Worm (Caenorhabditis elegans) whole organism, mixed stage, embryonic: ENCODE data around the gene C04A11.2.

Source experiments
- M03D4.4 ChIP-seq: sonication (generic microtip); optimal IDR thresholded peaks from 2 replicates; lab custom pipeline; 2017; ENCODE audit warnings: mild to moderate bottlenecking, missing genetic modification characterization, missing compliant biosample characterization
- bed-3 ChIP-seq: fragments of 200-800 bp; sonication (Bioruptor generic); optimal IDR thresholded peaks from 3 replicates; lab custom pipeline; 2018; ENCODE audit warnings: mild to moderate bottlenecking, missing genetic modification characterization, moderate library complexity, missing compliant biosample characterization
- blmp-1 ChIP-seq: fragments of 150-350 bp; optimal IDR thresholded peaks from 2 replicates; lab custom pipeline; 2014; ENCODE audit warnings: missing biosample characterization, missing genetic modification characterization
- ceh-39 ChIP-seq: fragments of 150-350 bp; optimal IDR thresholded peaks from 2 replicates; lab custom pipeline; 2014; ENCODE audit warnings: missing biosample characterization, missing genetic modification characterization
- ceh-43 ChIP-seq: fragments of 200-800 bp; sonication (Bioruptor generic); optimal IDR thresholded peaks from 2 replicates; lab custom pipeline; 2018; ENCODE audit warnings: mild to moderate bottlenecking, missing genetic modification characterization, moderate library complexity, missing compliant biosample characterization
- ceh-83 ChIP-seq: fragments of 200-800 bp; sonication (Bioruptor generic); optimal IDR thresholded peaks from 2 replicates; lab custom pipeline; 2018; ENCODE audit warnings: mild to moderate bottlenecking, missing genetic modification characterization, missing compliant biosample characterization
- ces-1 ChIP-seq: fragments of 150-350 bp; optimal IDR thresholded peaks from 2 replicates; lab custom pipeline; 2014; ENCODE audit warnings: missing biosample characterization, missing genetic modification reagents, missing genetic modification characterization
- cnd-1 ChIP-seq: fragments of 200-800 bp; sonication (Bioruptor generic); optimal IDR thresholded peaks from 2 replicates; lab custom pipeline; 2018; ENCODE audit warnings: mild to moderate bottlenecking, missing genetic modification characterization, missing compliant biosample characterization
- drap-1 ChIP-seq: fragments of 200-800 bp; sonication (Bioruptor generic); optimal IDR thresholded peaks from 3 replicates; lab custom pipeline; 2018; ENCODE audit warnings: mild to moderate bottlenecking, missing genetic modification characterization, missing compliant biosample characterization
- elt-1 ChIP-seq: sonication (generic microtip); optimal IDR thresholded peaks from 2 replicates; lab custom pipeline; 2017; ENCODE audit warnings: missing genetic modification characterization, mild to moderate bottlenecking, missing compliant biosample characterization, antibody characterized with exemption, moderate library complexity, borderline replicate concordance; ENCODE audit not compliant: insufficient read depth
- elt-3 ChIP-seq: fragments of 150-350 bp; optimal IDR thresholded peaks from 2 replicates; lab custom pipeline; 2014; ENCODE audit warnings: missing biosample characterization, missing genetic modification characterization
- flh-1 ChIP-seq: fragments of 200-800 bp; sonication (Bioruptor generic); optimal IDR thresholded peaks from 2 replicates; lab custom pipeline; 2018; ENCODE audit warnings: mild to moderate bottlenecking, missing genetic modification characterization, moderate library complexity, missing compliant biosample characterization
- ham-2 ChIP-seq: fragments of 200-800 bp; sonication (Bioruptor generic); optimal IDR thresholded peaks from 2 replicates; lab custom pipeline; 2018; ENCODE audit warnings: mild to moderate bottlenecking, missing genetic modification characterization, missing compliant biosample characterization
- hlh-1 ChIP-seq: fragments of 150-350 bp; optimal IDR thresholded peaks from 2 replicates; lab custom pipeline; 2014; ENCODE audit warnings: missing biosample characterization, missing genetic modification reagents, missing genetic modification characterization
- lin-13 ChIP-seq: fragments of 150-350 bp; optimal IDR thresholded peaks from 2 replicates; lab custom pipeline; 2014; ENCODE audit warnings: missing biosample characterization, missing genetic modification characterization
- lin-32 ChIP-seq: fragments of 200-800 bp; sonication (Bioruptor generic); optimal IDR thresholded peaks from 2 replicates; lab custom pipeline; 2018; ENCODE audit warnings: mild to moderate bottlenecking, missing genetic modification characterization, missing compliant biosample characterization
- lsy-2 ChIP-seq: fragments of 150-350 bp; optimal IDR thresholded peaks from 2 replicates; lab custom pipeline; 2014; ENCODE audit warnings: missing biosample characterization, missing genetic modification characterization
- mab-5 ChIP-seq: fragments of 150-350 bp; optimal IDR thresholded peaks from 2 replicates; lab custom pipeline; 2014; ENCODE audit warnings: missing biosample characterization, missing genetic modification characterization
- mep-1 ChIP-seq: fragments of 150-350 bp; optimal IDR thresholded peaks from 2 replicates; lab custom pipeline; 2017; ENCODE audit warnings: missing biosample characterization, missing genetic modification reagents, missing genetic modification characterization, inconsistent platforms
- mls-2 ChIP-seq: sonication (generic microtip); optimal IDR thresholded peaks from 2 replicates; lab custom pipeline; 2016; ENCODE audit warnings: mild to moderate bottlenecking, missing genetic modification characterization, moderate library complexity, missing compliant biosample characterization
- nhr-12 ChIP-seq: fragments of 150-350 bp; optimal IDR thresholded peaks from 2 replicates; lab custom pipeline; 2014; ENCODE audit warnings: missing biosample characterization, missing genetic modification characterization
- nhr-2 ChIP-seq: fragments of 150-350 bp; optimal IDR thresholded peaks from 2 replicates; lab custom pipeline; 2014; ENCODE audit warnings: missing biosample characterization, missing genetic modification characterization
- nhr-237 ChIP-seq: fragments of 150-350 bp; optimal IDR thresholded peaks from 2 replicates; lab custom pipeline; 2014; ENCODE audit warnings: missing biosample characterization, missing genetic modification characterization
- nhr-28 ChIP-seq: fragments of 150-350 bp; optimal IDR thresholded peaks from 2 replicates; lab custom pipeline; 2014; ENCODE audit warnings: missing biosample characterization, missing genetic modification characterization
- nhr-76 ChIP-seq: sonication (generic microtip); optimal IDR thresholded peaks from 2 replicates; lab custom pipeline; 2017; ENCODE audit warnings: missing biosample characterization, missing genetic modification characterization
- pha-4 ChIP-seq: fragments of 150-350 bp; optimal IDR thresholded peaks from 2 replicates; lab custom pipeline; 2018; ENCODE audit warnings: missing biosample characterization, missing genetic modification reagents, missing genetic modification characterization
- sem-2 ChIP-seq: fragments of 200-800 bp; sonication (Bioruptor generic); optimal IDR thresholded peaks from 2 replicates; lab custom pipeline; 2018; ENCODE audit warnings: mild to moderate bottlenecking, missing genetic modification characterization, missing compliant biosample characterization
- snpc-4 ChIP-seq: fragments of 150-350 bp; optimal IDR thresholded peaks from 2 replicates; lab custom pipeline; 2014; ENCODE audit warnings: missing biosample characterization, missing genetic modification characterization
- sptf-1 ChIP-seq: sonication (generic microtip); optimal IDR thresholded peaks from 2 replicates; lab custom pipeline; 2017; ENCODE audit warnings: mild to moderate bottlenecking, missing genetic modification characterization, moderate library complexity, missing compliant biosample characterization
- tbx-8 ChIP-seq: fragments of 200-800 bp; sonication (Bioruptor generic); optimal IDR thresholded peaks from 2 replicates; lab custom pipeline; 2018; ENCODE audit warnings: mild to moderate bottlenecking, missing genetic modification characterization, moderate library complexity, missing compliant biosample characterization
- unc-120 ChIP-seq: sonication (generic microtip); optimal IDR thresholded peaks from 2 replicates; lab custom pipeline; 2017; ENCODE audit warnings: missing genetic modification characterization, missing compliant biosample characterization; ENCODE audit not compliant: poor library complexity, severe bottlenecking
- unc-39 ChIP-seq: fragments of 150-350 bp; optimal IDR thresholded peaks from 2 replicates; lab custom pipeline; 2014; ENCODE audit warnings: missing biosample characterization, missing genetic modification characterization
- unc-62 ChIP-seq: fragments of 150-350 bp; optimal IDR thresholded peaks from 2 replicates; lab custom pipeline; 2014; ENCODE audit warnings: missing biosample characterization, missing genetic modification reagents, missing genetic modification characterization
- zip-8 ChIP-seq: fragments of 150-350 bp; optimal IDR thresholded peaks from 2 replicates; lab custom pipeline; 2014; ENCODE audit warnings: missing biosample characterization, missing genetic modification characterization
- ztf-11 ChIP-seq: fragments of 150-350 bp; optimal IDR thresholded peaks from 2 replicates; lab custom pipeline; 2014; ENCODE audit warnings: missing biosample characterization, missing genetic modification characterization

C04A11.2 gene

ce11 chrX:13647305-13647704, 21.3 kb downstream of the C04A11.2 start, which contains the start of gene C40C9.3:
C40C9.3 (plus strand) TSS chrX:13647605.
- TF ChIP-seq snpc-4: no peak
- TF ChIP-seq M03D4.4: no peak
- no peak for TF ChIP-seq ztf-11
- no peak for TF ChIP-seq cnd-1
- no peak for TF ChIP-seq unc-39

DNA sequence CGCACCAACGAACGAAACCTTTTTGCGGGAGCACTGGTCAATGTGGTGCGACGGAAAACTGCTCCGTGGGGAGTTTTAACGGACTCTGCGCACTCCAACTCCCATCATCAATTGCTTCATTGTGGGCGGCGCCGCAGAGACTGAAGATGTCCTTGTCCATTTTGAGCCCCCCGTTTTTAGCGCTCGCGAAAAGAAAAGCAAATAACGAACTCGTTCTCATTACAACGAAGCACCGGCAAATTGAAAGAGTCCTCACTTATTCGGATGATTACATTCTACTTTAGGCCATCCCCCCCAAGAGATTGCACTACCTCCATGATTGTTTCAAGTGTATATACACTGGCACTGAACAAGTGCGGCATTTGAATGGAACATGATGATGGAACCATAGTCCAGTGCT, 21.8 kb downstream of the C04A11.2 start, which contains the start of gene acr-9:
acr-9 (minus strand) TSS at position 101 of the 400 bp plus-strand sequence.
- TF ChIP-seq sem-2 (no peak), nhr-237 (tag; lab: Kevin White, UChicago) (no peak), ceh-43 (GFP tag; lab: Kevin White, UChicago) (no peak), nhr-2 (tag; lab: Kevin White, UChicago) (no peak), unc-62 (GFP tag; lab: Kevin White, UChicago) (no peak), cnd-1 (no peak), mls-2 (tag; lab: Kevin White, UChicago) (no peak), ztf-11 (no peak), lsy-2 (tag; lab: Kevin White, UChicago) (no peak), nhr-76 (tag; lab: Kevin White, UChicago) (no peak), mep-1 (no peak), flh-1 (no peak), mab-5 (no peak), lin-32 (GFP tag; lab: Kevin White, UChicago) (no peak), zip-8 (no peak)
- TF ChIP-seq, all 35 proteins: peak for 0

ce11 chrX:13644884-13645283, 23.7 kb downstream of the C04A11.2 start:
- no peak for TF ChIP-seq tbx-8 (GFP tag; lab: Kevin White, UChicago)
- TF ChIP-seq elt-3 (tag; lab: Kevin White, UChicago): no peak
- no peak for TF ChIP-seq nhr-76 (tag; lab: Kevin White, UChicago)
- no peak for TF ChIP-seq nhr-12 (tag; lab: Kevin White, UChicago)
- TF ChIP-seq unc-120: no peak
- TF ChIP-seq unc-39: no peak
- TF ChIP-seq mep-1: no peak
- TF ChIP-seq nhr-237 (tag; lab: Kevin White, UChicago): no peak
- no peak for TF ChIP-seq ceh-43 (GFP tag; lab: Kevin White, UChicago)
- TF ChIP-seq hlh-1 (tag; lab: Kevin White, UChicago): no peak
- no peak for TF ChIP-seq lin-13 (tag; lab: Kevin White, UChicago)
- no peak for TF ChIP-seq mab-5
- no peak for TF ChIP-seq ceh-39
- TF ChIP-seq drap-1 (GFP tag; lab: Kevin White, UChicago): no peak
- TF ChIP-seq, all 35 proteins: peak for 0

ce11 chrX:13639577-13639976, 29.1 kb downstream of the C04A11.2 start, which contains the start of gene twk-20:
twk-20 (plus strand) TSS chrX:13639877.
- TF ChIP-seq ces-1 (GFP tag; lab: Kevin White, UChicago) (peak; percentile 20), snpc-4 (no peak)

ce11 chrX:13638351-13638958, 30.2 kb downstream of the C04A11.2 start:
- TF ChIP-seq ceh-83 (GFP tag; lab: Kevin White, UChicago) (no peak), bed-3 (GFP tag; lab: Kevin White, UChicago) (no peak), elt-1 (no peak), nhr-28 (tag; lab: Kevin White, UChicago) (no peak), cnd-1 (no peak), unc-62 (GFP tag; lab: Kevin White, UChicago) (peak; percentile 28), snpc-4 (no peak), hlh-1 (tag; lab: Kevin White, UChicago) (peak; percentile 45), unc-120 (peak; percentile 84)

ce11 chrX:13637526-13637925, 31.1 kb downstream of the C04A11.2 start:
- TF ChIP-seq lin-32 (GFP tag; lab: Kevin White, UChicago) (no peak), pha-4 (tag; lab: Kevin White, UChicago) (no peak), sptf-1 (tag; lab: Kevin White, UChicago) (no peak), tbx-8 (GFP tag; lab: Kevin White, UChicago) (no peak), lsy-2 (tag; lab: Kevin White, UChicago) (no peak), mab-5 (no peak), ceh-83 (GFP tag; lab: Kevin White, UChicago) (no peak), M03D4.4 (no peak), mep-1 (no peak), unc-120 (peak; percentile 43), nhr-2 (tag; lab: Kevin White, UChicago) (no peak), nhr-237 (tag; lab: Kevin White, UChicago) (no peak), zip-8 (no peak), unc-62 (GFP tag; lab: Kevin White, UChicago) (peak; percentile 45), ces-1 (GFP tag; lab: Kevin White, UChicago) (no peak), elt-3 (tag; lab: Kevin White, UChicago) (no peak), ham-2 (GFP tag; lab: Kevin White, UChicago) (no peak), ceh-39 (no peak), hlh-1 (tag; lab: Kevin White, UChicago) (peak; percentile 7), blmp-1 (tag; lab: Kevin White, UChicago) (no peak), unc-39 (no peak), sem-2 (no peak), nhr-28 (tag; lab: Kevin White, UChicago) (no peak), elt-1 (no peak), cnd-1 (no peak)
